Worm (Caenorhabditis elegans): ENCODE data around the gene F02H6.7.

DNA sequence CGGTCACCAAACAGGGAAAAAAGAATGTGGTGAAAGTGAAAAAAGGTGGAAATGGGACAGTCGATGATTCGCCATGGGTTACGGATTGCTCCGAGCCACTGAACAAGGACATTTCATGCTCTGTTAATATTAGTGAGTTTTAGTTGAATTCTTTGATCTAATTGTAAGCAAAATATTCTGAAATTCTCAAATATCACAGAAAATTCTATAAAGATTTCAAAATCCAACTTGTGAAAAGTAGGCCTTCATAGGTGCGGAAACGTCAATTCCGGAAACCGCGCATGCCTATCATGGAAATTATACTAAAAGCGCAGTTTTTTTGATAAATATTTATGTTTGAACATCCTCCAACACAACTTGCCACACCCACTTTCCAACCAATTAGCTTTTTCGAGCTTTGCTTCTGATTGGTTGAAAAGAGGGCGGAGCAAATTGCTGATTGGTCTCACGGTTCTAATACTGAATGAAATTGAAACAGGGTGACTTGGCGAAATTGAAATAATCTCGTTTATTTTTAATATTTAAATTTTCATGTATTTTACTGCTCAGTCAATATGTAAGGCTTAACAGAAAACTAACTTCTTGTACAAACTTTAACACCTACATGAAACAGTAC lies 48.9 kb upstream of the F02H6.7 start:
- TF ChIP-seq klf-2 (GFP tag; conservative IDR thresholded peaks at IDR 0.05) (no peak), flt-1 (GFP tag; IDR thresholded peaks at IDR 0.05) (no peak), ztf-29 (GFP tag; IDR thresholded peaks at IDR 0.05) (no peak)

All from whole organism, midembryonic.